Fruit fly (Drosophila melanogaster): Measurements from ENCODE around the gene Ran.
A peak's percentile ranks its signal among the peaks of the same experiment; 100 is the strongest.

The Ran gene

dm6 chrX:11135840-11136586, 12.5 kb downstream of the Ran start (continued):
- TF ChIP-seq CkIIα-i1 (GFP tag; IDR thresholded peaks at IDR 0.05) (no peak), Scr (GFP tag; IDR thresholded peaks at IDR 0.05; ENCODE audit: partially characterized antibody) (no peak), H2.0 (GFP tag; IDR thresholded peaks at IDR 0.05) (0 out of 2 replicates have a peak, but pooled peaks have one; percentile 12), CG3847 (GFP tag; IDR thresholded peaks at IDR 0.05) (no peak), HHEX (GFP tag; optimal IDR thresholded peaks at IDR 0.05) (no peak), YL-1 (GFP tag; optimal IDR thresholded peaks at IDR 0.05) (peak; percentile 22), sd (tag; optimal IDR thresholded peaks at IDR 0.05) (no peak), pb (GFP tag; optimal IDR thresholded peaks at IDR 0.05) (no peak), CG16863 (GFP tag; optimal IDR thresholded peaks at IDR 0.05) (peak; percentile 10), Med (GFP tag) (peak; percentile 68), CG8478 (optimal IDR thresholded peaks at IDR 0.05) (peak; percentile 89), CG13775 (GFP tag; optimal IDR thresholded peaks at IDR 0.05) (no peak), sens-2 (GFP tag; IDR thresholded peaks at IDR 0.05) (no peak), inv (GFP tag; IDR thresholded peaks at IDR 0.05; ENCODE audit: partially characterized antibody) (no peak), CG8290 (GFP tag; optimal IDR thresholded peaks at IDR 0.05) (peak; percentile 16), CG8290 (tag; optimal IDR thresholded peaks at IDR 0.05) (no peak), tap (tag; optimal IDR thresholded peaks at IDR 0.05) (no peak)

dm6 chrX:11132312-11132711, 16.2 kb downstream of the Ran start, which contains the start of gene CG44385:
CG44385 (minus strand) TSS chrX:11132412.
- no peak for TF ChIP-seq sqz (GFP tag; optimal IDR thresholded peaks at IDR 0.05)
- TF ChIP-seq CG9817 (tag; optimal IDR thresholded peaks at IDR 0.05) = no peak
- no peak for TF ChIP-seq ttk (GFP tag; IDR thresholded peaks at IDR 0.05)
- no peak for TF ChIP-seq CG7786 (GFP tag; optimal IDR thresholded peaks at IDR 0.05)
- TF ChIP-seq CG12299 (tag; optimal IDR thresholded peaks at IDR 0.05) = no peak
- TF ChIP-seq TFAM (GFP tag; optimal IDR thresholded peaks at IDR 0.05) = no peak
- no peak for TF ChIP-seq Xrp1 (GFP tag; IDR thresholded peaks at IDR 0.05)
- no peak for TF ChIP-seq sc (optimal IDR thresholded peaks at IDR 0.05)
- TF ChIP-seq sc (GFP tag; optimal IDR thresholded peaks at IDR 0.05) = no peak
- TF ChIP-seq wor (GFP tag; IDR thresholded peaks at IDR 0.05) = no peak

- TF ChIP-seq slp2 (GFP tag; optimal IDR thresholded peaks at IDR 0.05) = no peak
- no peak for TF ChIP-seq CG6272 (GFP tag; IDR thresholded peaks at IDR 0.05)
- peak; percentile 28; the same call in 1 of the 2 replicates for TF ChIP-seq amos (GFP tag; IDR thresholded peaks at IDR 0.05; ENCODE audit: partially characterized antibody)
- no peak for TF ChIP-seq Mes4 (GFP tag; optimal IDR thresholded peaks at IDR 0.05)
- TF ChIP-seq p53 (GFP tag; optimal IDR thresholded peaks at IDR 0.05) = no peak
- no peak for TF ChIP-seq Jarid2 (GFP tag; optimal IDR thresholded peaks at IDR 0.05)
- no peak for TF ChIP-seq CG32532 (GFP tag; IDR thresholded peaks at IDR 0.05)
- TF ChIP-seq usp (GFP tag; optimal IDR thresholded peaks at IDR 0.05) = no peak
- TF ChIP-seq CG8281 (tag; optimal IDR thresholded peaks at IDR 0.05) = no peak
- TF ChIP-seq CG10147 (GFP tag; optimal IDR thresholded peaks at IDR 0.05) = no peak
- TF ChIP-seq MBD-R2 (GFP tag; IDR thresholded peaks at IDR 0.05) = peak; percentile 57
- TF ChIP-seq knrl (GFP tag; IDR thresholded peaks at IDR 0.05; ENCODE audit: partially characterized antibody) = peak; percentile 35; the same call in 1 of the 3 replicates
- no peak for TF ChIP-seq CG12391 (tag; optimal IDR thresholded peaks at IDR 0.05)
- no peak for TF ChIP-seq CG14965 (GFP tag; optimal IDR thresholded peaks at IDR 0.05; ENCODE audit: borderline replicate concordance)
- no peak for TF ChIP-seq CG31365 (tag; optimal IDR thresholded peaks at IDR 0.05)
- TF ChIP-seq BEAF-32 (GFP tag; optimal IDR thresholded peaks at IDR 0.05) = peak; percentile 46
- TF ChIP-seq CG14441 (GFP tag; IDR thresholded peaks at IDR 0.05) = no peak
- TF ChIP-seq vvl (GFP tag; IDR thresholded peaks at IDR 0.05) = peak; percentile 63; the same call in 1 of the 2 replicates
- no peak for TF ChIP-seq seq (GFP tag; IDR thresholded peaks at IDR 0.05)
- no peak for TF ChIP-seq gcm2 (GFP tag; optimal IDR thresholded peaks at IDR 0.05)
- peak; percentile 59 for TF ChIP-seq CG14710 (tag; optimal IDR thresholded peaks at IDR 0.05)
- no peak for TF ChIP-seq CG6683 (GFP tag; optimal IDR thresholded peaks at IDR 0.05)
- TF ChIP-seq sima (GFP tag; optimal IDR thresholded peaks at IDR 0.05) = no peak
Observed at dm6 chrX:11128828-11129227, 19.7 kb downstream of the Ran start, which contains the start of gene SrpRalpha. SrpRalpha (minus strand) TSS chrX:11129087.

Measured in whole organism, embryonic.